Worm (Caenorhabditis elegans): ENCODE results near the gene srbc-7.

srbc-7 gene

ce11 chrV:7437538-7437937, 49.9 kb downstream of the srbc-7 start, which contains the start of gene F25E5.9:
TSS of gene F25E5.9 (minus strand) at chrV:7437919.
- TF ChIP-seq flt-1 (GFP tag; IDR thresholded peaks at IDR 0.05) (no peak), ets-7 (tag; optimal IDR thresholded peaks at IDR 0.05) (no peak), hmbx-1 (tag; optimal IDR thresholded peaks at IDR 0.05) (no peak), pes-1 (GFP tag; IDR thresholded peaks at IDR 0.05) (no peak), B0310.2 (tag; optimal IDR thresholded peaks at IDR 0.05) (no peak), sea-1 (GFP tag; conservative IDR thresholded peaks at IDR 0.05) (no peak), tbx-11 (GFP tag; IDR thresholded peaks at IDR 0.05) (no peak), ama-1 (optimal IDR thresholded peaks at IDR 0.05) (no peak), aly-1 (tag; optimal IDR thresholded peaks at IDR 0.05) (no peak), tra-4 (tag; optimal IDR thresholded peaks at IDR 0.05) (no peak), ceh-13 (GFP tag; optimal IDR thresholded peaks at IDR 0.05) (no peak), tbx-37 (GFP tag; conservative IDR thresholded peaks at IDR 0.05) (no peak), hmg-4 (GFP tag; optimal IDR thresholded peaks at IDR 0.05) (no peak), F13C5.2 (tag; optimal IDR thresholded peaks at IDR 0.05) (no peak), hnd-1 (tag; optimal IDR thresholded peaks at IDR 0.05) (no peak), scrt-1 (GFP tag; IDR thresholded peaks at IDR 0.05) (no peak), ceh-36 (tag; optimal IDR thresholded peaks at IDR 0.05) (no peak)

DNA sequence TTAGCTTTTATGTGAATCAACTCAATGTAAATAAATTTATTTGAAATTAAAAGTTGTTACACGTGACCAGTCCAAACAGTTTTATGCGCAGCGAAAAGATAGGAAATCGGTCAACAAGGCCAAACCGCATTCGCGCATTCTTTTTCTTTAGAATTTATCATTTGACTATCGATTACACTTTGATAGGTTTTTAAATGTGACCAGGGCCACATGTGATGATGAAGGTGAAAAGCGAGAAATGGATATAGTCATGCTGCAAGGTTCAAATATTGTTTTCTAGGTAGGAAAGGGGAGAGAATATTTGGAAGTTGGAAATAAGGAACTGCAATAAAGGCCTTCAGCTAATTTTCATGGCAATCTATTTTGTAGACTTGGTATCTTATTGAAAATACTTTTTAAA, 50.5 kb downstream of the srbc-7 start:
- TF ChIP-seq hmg-4 (GFP tag; optimal IDR thresholded peaks at IDR 0.05) (no peak), F13C5.2 (tag; optimal IDR thresholded peaks at IDR 0.05) (no peak), B0310.2 (tag; optimal IDR thresholded peaks at IDR 0.05) (no peak), tbx-37 (GFP tag; conservative IDR thresholded peaks at IDR 0.05) (no peak), pes-1 (GFP tag; IDR thresholded peaks at IDR 0.05) (no peak), hnd-1 (tag; optimal IDR thresholded peaks at IDR 0.05) (no peak), tbx-11 (GFP tag; IDR thresholded peaks at IDR 0.05) (no peak), scrt-1 (GFP tag; IDR thresholded peaks at IDR 0.05) (no peak), ets-7 (tag; optimal IDR thresholded peaks at IDR 0.05) (no peak), tra-4 (tag; optimal IDR thresholded peaks at IDR 0.05) (no peak), flt-1 (GFP tag; IDR thresholded peaks at IDR 0.05) (no peak), sea-1 (GFP tag; conservative IDR thresholded peaks at IDR 0.05) (no peak), hmbx-1 (tag; optimal IDR thresholded peaks at IDR 0.05) (no peak), ama-1 (optimal IDR thresholded peaks at IDR 0.05) (no peak), ceh-36 (tag; optimal IDR thresholded peaks at IDR 0.05) (no peak), aly-1 (tag; optimal IDR thresholded peaks at IDR 0.05) (no peak), ceh-13 (GFP tag; optimal IDR thresholded peaks at IDR 0.05) (no peak)

DNA sequence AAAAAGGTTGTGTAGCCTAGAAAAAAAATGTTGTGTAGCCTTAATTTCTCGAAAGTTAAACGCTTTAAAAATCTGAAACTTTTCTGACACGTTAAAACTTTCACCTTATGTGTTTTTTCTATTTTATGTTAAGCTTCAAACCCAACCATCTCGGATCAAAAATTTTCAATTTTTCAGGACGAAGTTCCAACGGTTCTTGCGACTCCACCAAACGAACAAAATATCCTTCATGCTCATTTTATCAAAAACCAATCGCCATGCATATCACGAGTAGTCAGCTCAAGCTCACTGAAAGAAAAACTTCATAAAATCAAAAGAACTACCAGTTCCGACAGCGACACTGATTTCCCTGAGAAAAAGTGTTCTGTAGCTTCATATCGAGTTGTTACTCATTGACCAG, 50.9 kb downstream of the srbc-7 start:
- TF ChIP-seq tra-4 (tag; optimal IDR thresholded peaks at IDR 0.05) (no peak), ets-7 (tag; optimal IDR thresholded peaks at IDR 0.05) (no peak)
